Worm (Caenorhabditis elegans) whole organism, early embryonic: ENCODE measurements around the gene Y62H9A.2.

Source experiments
- aly-1 ChIP-seq: sonication (generic microtip); optimal IDR thresholded peaks from 2 replicates; lab custom pipeline; 2016; ENCODE audit warnings: missing genetic modification characterization, missing compliant biosample characterization
- ama-1 ChIP-seq: fragments of 150-350 bp; optimal IDR thresholded peaks from 2 replicates; lab custom pipeline; 2014
- ets-7 ChIP-seq: sonication (generic microtip); optimal IDR thresholded peaks from 2 replicates; lab custom pipeline; 2016; ENCODE audit warnings: missing genotype, missing genetic modification characterization, missing compliant biosample characterization
- hmbx-1 ChIP-seq: sonication (generic microtip); optimal IDR thresholded peaks from 2 replicates; lab custom pipeline; 2016; ENCODE audit warnings: mild to moderate bottlenecking, missing genetic modification characterization, missing compliant biosample characterization
- hmg-4 ChIP-seq: fragments of 200-800 bp; sonication (Bioruptor generic); optimal IDR thresholded peaks from 2 replicates; lab custom pipeline; 2018; ENCODE audit warnings: mild to moderate bottlenecking, missing genetic modification characterization, missing compliant biosample characterization
- pes-1 ChIP-seq: fragments of 200-800 bp; sonication (Bioruptor generic); IDR thresholded peaks from 2 replicates; pipeline ENCODE4 v1.3.6; 2022; ENCODE audit warnings: missing genetic modification reagents, missing genetic modification characterization, missing compliant biosample characterization
- scrt-1 ChIP-seq: fragments of 200-800 bp; sonication (Bioruptor generic); IDR thresholded peaks from 2 replicates; pipeline ENCODE4 v1.3.6; 2022; ENCODE audit warnings: missing genetic modification characterization, missing compliant biosample characterization
- tbx-11 ChIP-seq: fragments of 200-800 bp; sonication (Bioruptor generic); IDR thresholded peaks from 2 replicates; pipeline ENCODE4 v1.3.6; 2022; ENCODE audit warnings: missing genetic modification characterization, missing compliant biosample characterization
- tbx-37 ChIP-seq: fragments of 200-800 bp; sonication (Bioruptor generic); conservative IDR thresholded peaks from 2 replicates; pipeline ENCODE4 v1.3.6; 2022; ENCODE audit warnings: missing genetic modification reagents, missing genetic modification characterization, missing compliant biosample characterization
- tra-4 ChIP-seq: sonication (generic microtip); optimal IDR thresholded peaks from 2 replicates; lab custom pipeline; 2017; ENCODE audit warnings: missing genetic modification characterization, missing compliant biosample characterization

DNA sequence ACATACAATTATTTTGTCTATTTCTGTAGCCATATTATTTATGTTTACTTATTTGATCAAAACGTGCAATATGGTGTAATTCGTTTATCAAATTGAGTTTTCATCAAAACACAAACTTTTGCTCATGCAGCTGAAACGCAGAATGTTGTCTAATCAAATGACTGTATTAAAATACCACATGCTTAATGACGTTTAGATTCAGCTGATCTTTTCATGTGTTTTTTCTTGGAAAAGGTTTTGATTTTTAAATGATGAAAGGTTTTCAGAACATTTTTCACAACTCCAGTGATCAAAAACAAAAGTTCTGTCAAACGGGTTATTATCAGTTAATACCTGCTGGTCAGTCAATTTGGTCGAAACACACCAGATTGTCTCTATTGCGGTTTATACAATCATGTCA, 2.7 kb downstream of the Y62H9A.2 start, which contains the start of gene Y62H9A.1:
- TF ChIP-seq hmbx-1 (tag; lab: Kevin White, UChicago) = no peak
- TF ChIP-seq ama-1 (lab: Kevin White, UChicago) = no peak
- no peak for TF ChIP-seq scrt-1 (GFP tag; lab: Robert Waterston, UW)
- TF ChIP-seq hmg-4 (GFP tag; lab: Kevin White, UChicago) = no peak
- no peak for TF ChIP-seq aly-1 (tag; lab: Kevin White, UChicago)
- TF ChIP-seq tra-4 = no peak
- TF ChIP-seq tbx-37 (GFP tag; lab: Robert Waterston, UW) = no peak
- no peak for TF ChIP-seq ets-7 (tag; lab: Kevin White, UChicago)
- no peak for TF ChIP-seq tbx-11
- no peak for TF ChIP-seq pes-1
